Fruit fly (Drosophila melanogaster): ENCODE results near the gene sas.

sas gene

dm6 chr3R:7124109-7124639 is 38.4 kb upstream of the sas start, which contains the start of the genes Alh and CG10098 (continued):
- TF ChIP-seq Ptx1 (GFP tag; IDR thresholded peaks at IDR 0.05) (peak; percentile 87), CG10565 (GFP tag; optimal IDR thresholded peaks at IDR 0.05) (no peak), dmrt99B (tag; optimal IDR thresholded peaks at IDR 0.05) (peak; percentile 70), CG32767 (GFP tag; IDR thresholded peaks at IDR 0.05) (peak; percentile 44; the same call in 1 of the 2 replicates), jumu (GFP tag; optimal IDR thresholded peaks at IDR 0.05) (peak; percentile 90), CG15073 (GFP tag; optimal IDR thresholded peaks at IDR 0.05) (peak; percentile 40), phol (tag; optimal IDR thresholded peaks at IDR 0.05) (peak; percentile 90), crol (GFP tag; IDR thresholded peaks at IDR 0.05) (no peak), vnd (GFP tag; IDR thresholded peaks at IDR 0.05; ENCODE audit: partially characterized antibody) (peak; percentile 71), cg (GFP tag; optimal IDR thresholded peaks at IDR 0.05) (peak; percentile 9), CG4707 (GFP tag; optimal IDR thresholded peaks at IDR 0.05) (no peak), Atf6 (GFP tag; IDR thresholded peaks at IDR 0.05) (peak; percentile 72), CG9215 (GFP tag; IDR thresholded peaks at IDR 0.05) (peak; percentile 89), Dfd (GFP tag; optimal IDR thresholded peaks at IDR 0.05) (no peak), CG17829 (tag; optimal IDR thresholded peaks at IDR 0.05) (peak; percentile 78), toy (GFP tag; IDR thresholded peaks at IDR 0.05) (0 out of 2 replicates have a peak, but pooled peaks have one; percentile 45), H2.0 (GFP tag; IDR thresholded peaks at IDR 0.05) (peak; percentile 69), Hand (GFP tag; optimal IDR thresholded peaks at IDR 0.05) (peak; percentile 29), Hr51 (GFP tag; optimal IDR thresholded peaks at IDR 0.05) (peak; percentile 74 to 90), klu (GFP tag; IDR thresholded peaks at IDR 0.05) (peak; percentile 65; the same call in 1 of the 2 replicates), jing (GFP tag; optimal IDR thresholded peaks at IDR 0.05) (peak; percentile 59), CG17359 (tag; optimal IDR thresholded peaks at IDR 0.05) (peak; percentile 73), kni (GFP tag; optimal IDR thresholded peaks at IDR 0.05) (peak; percentile 52), Fer2 (tag; optimal IDR thresholded peaks at IDR 0.05) (peak; percentile 79), insv (GFP tag; optimal IDR thresholded peaks at IDR 0.05) (peak in 1 of 2 experiments; percentile 52), CG2202 (tag; optimal IDR thresholded peaks at IDR 0.05) (peak; percentile 29), PHDP (tag; optimal IDR thresholded peaks at IDR 0.05) (peak; percentile 76), D (optimal IDR thresholded peaks at IDR 0.05) (no peak), D (GFP tag; optimal IDR thresholded peaks at IDR 0.05) (peak; percentile 77), CG11456 (GFP tag; IDR thresholded peaks at IDR 0.05) (peak; percentile 87), CG2678 (tag; optimal IDR thresholded peaks at IDR 0.05) (peak; percentile 84), Neu2 (GFP tag; optimal IDR thresholded peaks at IDR 0.05; ENCODE audit: borderline replicate concordance) (no peak), inv (GFP tag; IDR thresholded peaks at IDR 0.05; ENCODE audit: partially characterized antibody) (peak; percentile 73), CG4854 (GFP tag; optimal IDR thresholded peaks at IDR 0.05) (peak; percentile 69), CG31365 (tag; optimal IDR thresholded peaks at IDR 0.05) (no peak), CG32772 (GFP tag; IDR thresholded peaks at IDR 0.05) (peak; percentile 76), tgo (GFP tag; IDR thresholded peaks at IDR 0.05) (peak; percentile 78), CG9727 (GFP tag; optimal IDR thresholded peaks at IDR 0.05) (peak; percentile 85), dpn (GFP tag; optimal IDR thresholded peaks at IDR 0.05) (peak; percentile 91), trem (tag; optimal IDR thresholded peaks at IDR 0.05) (peak; percentile 78), CG42726 (GFP tag; IDR thresholded peaks at IDR 0.05; ENCODE audit: partially characterized antibody) (peak; percentile 55; the same call in 1 of the 2 replicates), tio (GFP tag; optimal IDR thresholded peaks at IDR 0.05) (peak; percentile 89), yki (optimal IDR thresholded peaks at IDR 0.05) (no peak), mam (GFP tag; optimal IDR thresholded peaks at IDR 0.05) (peak; percentile 95), zf30C (GFP tag; optimal IDR thresholded peaks at IDR 0.05) (no peak), da (GFP tag; optimal IDR thresholded peaks at IDR 0.05) (peak; percentile 51), nom (GFP tag; optimal IDR thresholded peaks at IDR 0.05) (no peak), CG30020 (tag; optimal IDR thresholded peaks at IDR 0.05) (peak; percentile 73), CG16815 (GFP tag; optimal IDR thresholded peaks at IDR 0.05) (peak; percentile 84), chif (GFP tag; optimal IDR thresholded peaks at IDR 0.05) (peak; percentile 85 to 87)

Data from whole organism, embryonic.